Worm (Caenorhabditis elegans): Measurements from ENCODE around the gene M117.3.
A peak's percentile ranks its signal among the peaks of the same experiment; 100 is the strongest.

M117.3 gene

DNA sequence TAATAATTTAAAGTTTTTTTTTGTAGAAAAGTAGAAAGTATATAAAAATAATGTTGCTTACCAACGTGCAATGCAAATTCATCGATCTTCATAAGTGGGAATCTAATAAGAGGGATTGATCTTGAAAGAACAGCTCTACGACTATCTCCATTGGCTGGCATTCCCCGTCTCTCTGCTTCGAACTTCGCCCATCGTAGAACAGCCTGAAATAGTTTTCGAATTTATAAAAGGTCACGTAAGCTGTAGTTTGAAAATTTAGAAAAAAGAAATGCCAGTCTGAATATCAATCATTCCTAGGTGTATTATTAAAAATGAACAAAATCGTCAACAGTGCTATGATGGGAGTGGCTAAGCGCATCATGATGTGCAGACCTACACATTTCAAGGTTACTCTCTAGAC is 29.9 kb downstream of the M117.3 start, which contains the start of gene F38H4.5:
Gene F38H4.5, plus strand, starts transcription at position 301 of the 400 bp plus-strand sequence.
- TF ChIP-seq egl-27 (tag; optimal IDR thresholded peaks at IDR 0.05) (no peak), nhr-12 (tag; optimal IDR thresholded peaks at IDR 0.05) (no peak), vab-15 (tag; optimal IDR thresholded peaks at IDR 0.05) (no peak), C04F5.9 (tag; optimal IDR thresholded peaks at IDR 0.05) (no peak), zag-1 (tag; optimal IDR thresholded peaks at IDR 0.05) (no peak), fkh-10 (GFP tag; optimal IDR thresholded peaks at IDR 0.05) (no peak), Y116A8C.19 (tag; optimal IDR thresholded peaks at IDR 0.05; ENCODE audit: borderline replicate concordance) (no peak), lir-3 (tag; optimal IDR thresholded peaks at IDR 0.05; ENCODE audit: poor library complexity) (no peak), nhr-71 (tag; optimal IDR thresholded peaks at IDR 0.05) (no peak), grh-1 (GFP tag; IDR thresholded peaks at IDR 0.05) (no peak), dsc-1 (tag; optimal IDR thresholded peaks at IDR 0.05) (no peak), efl-1 (optimal IDR thresholded peaks at IDR 0.05) (no peak), efl-1 (GFP tag; optimal IDR thresholded peaks at IDR 0.05 in 1 of 2) (no peak), aly-2 (tag; optimal IDR thresholded peaks at IDR 0.05) (no peak), ces-1 (GFP tag; optimal IDR thresholded peaks at IDR 0.05) (no peak), hlh-17 (GFP tag; optimal IDR thresholded peaks at IDR 0.05; ENCODE audit: borderline replicate concordance) (no peak), unc-30 (tag; optimal IDR thresholded peaks at IDR 0.05) (no peak), skn-1 (tag; optimal IDR thresholded peaks at IDR 0.05) (no peak), ets-5 (GFP tag; IDR thresholded peaks at IDR 0.05) (no peak), fkh-8 (tag; optimal IDR thresholded peaks at IDR 0.05) (no peak)

DNA sequence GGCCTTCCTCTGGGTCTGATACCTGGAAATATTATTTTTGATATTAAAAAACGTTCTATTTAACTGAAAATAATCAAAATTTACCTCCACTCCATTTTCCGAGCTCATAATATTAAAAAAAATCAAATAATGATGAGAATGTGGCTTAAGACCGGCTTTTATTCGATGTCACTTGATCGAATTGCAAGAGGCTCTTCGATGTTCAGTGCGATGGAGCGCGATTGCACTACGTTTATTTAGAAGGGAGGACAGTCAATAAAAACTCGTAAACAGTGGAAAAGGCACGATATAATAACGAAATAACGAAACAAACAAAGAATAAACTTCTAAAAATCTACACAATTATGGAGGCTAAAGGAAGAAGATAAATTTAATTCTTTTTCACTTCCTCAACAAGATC is 32.8 kb downstream of the M117.3 start, which contains the start of gene tag-30:
Gene tag-30, minus strand, starts transcription at position 383 of the 400 bp plus-strand sequence.
- no peak for TF ChIP-seq mab-9 (GFP tag; IDR thresholded peaks at IDR 0.05)
- TF ChIP-seq fkh-8 (tag; optimal IDR thresholded peaks at IDR 0.05), result no peak
- TF ChIP-seq F16B12.6 (tag; optimal IDR thresholded peaks at IDR 0.05), result peak; percentile 13
- TF ChIP-seq nhr-20 (tag; optimal IDR thresholded peaks at IDR 0.05), result peak; percentile 46
- TF ChIP-seq elt-2 (tag; optimal IDR thresholded peaks at IDR 0.05), result no peak
- TF ChIP-seq snu-23 (GFP tag; optimal IDR thresholded peaks at IDR 0.05), result no peak
- TF ChIP-seq pqm-1 (tag; optimal IDR thresholded peaks at IDR 0.05), result no peak
- TF ChIP-seq dsc-1 (tag; optimal IDR thresholded peaks at IDR 0.05), result peak; percentile 35
- peak; percentile 39 for TF ChIP-seq lin-15B (tag; optimal IDR thresholded peaks at IDR 0.05)
- no peak for TF ChIP-seq mep-1 (tag; optimal IDR thresholded peaks at IDR 0.05)
- TF ChIP-seq tbx-2 (tag; optimal IDR thresholded peaks at IDR 0.05), result peak; percentile 37
- TF ChIP-seq unc-62 (GFP tag; optimal IDR thresholded peaks at IDR 0.05), result no peak
- TF ChIP-seq zip-4 (GFP tag; optimal IDR thresholded peaks at IDR 0.05), result no peak
- TF ChIP-seq nhr-28 (tag; optimal IDR thresholded peaks at IDR 0.05), result no peak
- no peak for TF ChIP-seq C04F5.9 (tag; optimal IDR thresholded peaks at IDR 0.05)
- no peak for TF ChIP-seq pax-3 (tag; optimal IDR thresholded peaks at IDR 0.05)
- no peak for TF ChIP-seq hlh-4 (tag; optimal IDR thresholded peaks at IDR 0.05)
- no peak for TF ChIP-seq nhr-85 (tag)
- no peak for TF ChIP-seq ets-5 (GFP tag; IDR thresholded peaks at IDR 0.05)
- no peak for TF ChIP-seq sox-4 (tag; optimal IDR thresholded peaks at IDR 0.05)
- TF ChIP-seq Y116A8C.19 (tag; optimal IDR thresholded peaks at IDR 0.05; ENCODE audit: borderline replicate concordance), result no peak
- no peak for TF ChIP-seq mef-2 (tag; optimal IDR thresholded peaks at IDR 0.05)
- no peak for TF ChIP-seq ceh-8 (GFP tag; optimal IDR thresholded peaks at IDR 0.05)
- TF ChIP-seq ceh-63 (GFP tag; optimal IDR thresholded peaks at IDR 0.05), result no peak
- no peak for TF ChIP-seq nhr-19 (GFP tag; conservative IDR thresholded peaks at IDR 0.05)
- TF ChIP-seq egl-27 (tag; optimal IDR thresholded peaks at IDR 0.05), result no peak
- TF ChIP-seq ama-1 (optimal IDR thresholded peaks at IDR 0.05), result peak; percentile 54
- TF ChIP-seq isw-1 (GFP tag; IDR thresholded peaks at IDR 0.05), result no peak
- no peak for TF ChIP-seq nhr-11 (tag; optimal IDR thresholded peaks at IDR 0.05)
- TF ChIP-seq mdl-1 (tag; optimal IDR thresholded peaks at IDR 0.05), result no peak
- TF ChIP-seq pag-3 (tag; optimal IDR thresholded peaks at IDR 0.05; ENCODE audit: borderline replicate concordance, insufficient read depth), result no peak
- no peak for TF ChIP-seq hlh-17 (GFP tag; optimal IDR thresholded peaks at IDR 0.05; ENCODE audit: borderline replicate concordance)
- no peak for TF ChIP-seq elt-3 (tag; optimal IDR thresholded peaks at IDR 0.05)
- no peak for TF ChIP-seq snpc-4 (tag; optimal IDR thresholded peaks at IDR 0.05)
- TF ChIP-seq sup-37 (GFP tag; optimal IDR thresholded peaks at IDR 0.05), result no peak
- no peak for TF ChIP-seq nhr-47 (tag; optimal IDR thresholded peaks at IDR 0.05)
- TF ChIP-seq unc-130 (tag; optimal IDR thresholded peaks at IDR 0.05), result peak; percentile 32
- TF ChIP-seq fkh-4 (tag; optimal IDR thresholded peaks at IDR 0.05; ENCODE audit: borderline replicate concordance), result no peak
- TF ChIP-seq dpl-1 (GFP tag; optimal IDR thresholded peaks at IDR 0.05), result peak; percentile 17 to 69 (median 49)

All from whole organism, L1 larva.